Worm (Caenorhabditis elegans): ENCODE data around the gene F46C3.7.

ce11 chrX:11489830-11490229, 50.0 kb downstream of the F46C3.7 start, which contains the start of gene spp-21:
- no peak for TF ChIP-seq ama-1 (optimal IDR thresholded peaks at IDR 0.05)
- no peak for TF ChIP-seq ceh-36 (tag; optimal IDR thresholded peaks at IDR 0.05)
- no peak for TF ChIP-seq F13C5.2 (tag; optimal IDR thresholded peaks at IDR 0.05)
- TF ChIP-seq hmbx-1 (tag; optimal IDR thresholded peaks at IDR 0.05) = no peak
- no peak for TF ChIP-seq hmg-4 (GFP tag; optimal IDR thresholded peaks at IDR 0.05)
